Fruit fly (Drosophila melanogaster) whole organism, wandering third instar larva: ENCODE results near the gene GlcAT-P.

Experiments
- Abd-B ChIP-seq: fragments of >200 bp; optimal IDR thresholded peaks from 2 replicates; lab custom pipeline; 2017; ENCODE audit warnings: missing biosample characterization, missing genetic modification characterization
- Hr78 ChIP-seq: fragments of >200 bp; optimal IDR thresholded peaks from 2 replicates; lab custom pipeline; 2017; ENCODE audit warnings: missing biosample characterization, missing genetic modification characterization
- Mio ChIP-seq: sonication (Bioruptor generic); optimal IDR thresholded peaks from 2 replicates; lab custom pipeline; 2016; ENCODE audit warnings: missing biosample characterization, missing genetic modification characterization
- Rel ChIP-seq, 2 experiments: fragments of 200-800 bp; sonication (Bioruptor generic) in 1 of 2; optimal IDR thresholded peaks; 2 replicates in 1 of 2; 3 replicates in 1 of 2; lab custom pipeline; 2016 to 2019; ENCODE audit warnings: mild to moderate bottlenecking in 2 of 2, missing biosample characterization in 2 of 2, missing genetic modification characterization in 2 of 2, moderate library complexity in 1 of 2
- Sp1 ChIP-seq: fragments of 200-800 bp; sonication (Bioruptor generic); optimal IDR thresholded peaks from 3 replicates; lab custom pipeline; 2019; ENCODE audit warnings: missing biosample characterization, mild to moderate bottlenecking, missing genetic modification characterization, moderate library complexity
- brk ChIP-seq: fragments of 200-800 bp; sonication (Bioruptor generic); optimal IDR thresholded peaks from 2 replicates; lab custom pipeline; 2016; ENCODE audit warnings: missing biosample characterization, mild to moderate bottlenecking, missing genetic modification characterization
- fru ChIP-seq: fragments of 200-800 bp; sonication (Bioruptor generic); optimal IDR thresholded peaks from 3 replicates; lab custom pipeline; 2016; ENCODE audit warnings: missing biosample characterization, mild to moderate bottlenecking, missing genetic modification characterization
- lola ChIP-seq: fragments of >200 bp; optimal IDR thresholded peaks from 2 replicates; lab custom pipeline; 2017; ENCODE audit warnings: missing biosample characterization, missing genetic modification characterization
- pan ChIP-seq: fragments of >200 bp; optimal IDR thresholded peaks from 2 replicates; lab custom pipeline; 2017
- sage ChIP-seq: fragments of 200-800 bp; sonication (Bioruptor generic); optimal IDR thresholded peaks from 2 replicates; lab custom pipeline; 2016; ENCODE audit warnings: missing biosample characterization, mild to moderate bottlenecking, missing genetic modification characterization
- tai ChIP-seq: sonication (Bioruptor generic); optimal IDR thresholded peaks from 2 replicates; lab custom pipeline; 2016; ENCODE audit warnings: missing biosample characterization, missing genetic modification characterization

DNA sequence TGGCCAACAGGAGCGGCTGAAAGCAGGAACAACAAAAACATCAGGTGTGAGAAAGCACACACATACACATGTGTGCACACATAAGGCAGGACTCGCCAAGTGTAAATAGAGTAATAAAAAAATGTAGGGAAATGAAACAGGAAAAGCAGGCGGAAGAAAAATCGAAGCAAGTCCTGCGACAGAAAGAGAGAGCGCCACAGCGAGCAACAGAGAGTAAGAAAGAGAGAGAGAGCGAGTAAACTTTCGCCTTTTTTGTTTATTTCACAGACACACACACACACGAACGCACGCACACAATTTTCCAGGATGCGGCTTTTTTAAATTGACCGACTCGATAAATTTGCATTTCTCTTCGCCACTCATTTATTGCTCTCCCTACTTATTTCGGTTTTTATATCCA, 476 bp downstream of the GlcAT-P start:
- no peak for TF ChIP-seq Mio
- no peak for TF ChIP-seq Sp1 (GFP tag; lab: Kevin White, UChicago)
- no peak for TF ChIP-seq brk (GFP tag; lab: Kevin White, UChicago)
- TF ChIP-seq pan (lab: Kevin White, UChicago), result no peak
- TF ChIP-seq sage (GFP tag; lab: Kevin White, UChicago), result no peak
- no peak for TF ChIP-seq tai (GFP tag; lab: Kevin White, UChicago)
- TF ChIP-seq Rel (GFP tag; optimal IDR thresholded peaks at IDR 0.05; lab: Kevin White, UChicago), result no peak
- no peak for TF ChIP-seq Rel (tag; optimal IDR thresholded peaks at IDR 0.05; lab: Kevin White, UChicago)
- no peak for TF ChIP-seq lola (GFP tag; lab: Kevin White, UChicago)
- no peak for TF ChIP-seq fru (GFP tag; lab: Kevin White, UChicago)
- TF ChIP-seq Hr78, result no peak
- no peak for TF ChIP-seq Abd-B (GFP tag; lab: Kevin White, UChicago)
